Worm (Caenorhabditis elegans) whole organism, midembryonic: ENCODE measurements around the gene F32D1.8.

Experiments used
- T22C8.4 ChIP-seq: fragments of 200-800 bp; sonication (Bioruptor generic); IDR thresholded peaks from 2 replicates; pipeline ENCODE4 v1.3.6; 2022; ENCODE audit warnings: missing genetic modification characterization, missing compliant biosample characterization
- cog-1 ChIP-seq: sonication (generic microtip); optimal IDR thresholded peaks from 2 replicates; lab custom pipeline; 2016; ENCODE audit warnings: missing genetic modification characterization, missing compliant biosample characterization
- flt-1 ChIP-seq: fragments of 200-800 bp; sonication (Bioruptor generic); IDR thresholded peaks from 2 replicates; pipeline ENCODE4 v1.3.6; 2022; ENCODE audit warnings: missing genetic modification characterization, missing compliant biosample characterization
- klf-2 ChIP-seq: fragments of 200-800 bp; sonication (Bioruptor generic); conservative IDR thresholded peaks from 2 replicates; pipeline ENCODE4 v1.3.6; 2022; ENCODE audit warnings: missing genetic modification reagents, missing genetic modification characterization, missing compliant biosample characterization
- med-1 ChIP-seq: sonication (generic microtip); optimal IDR thresholded peaks from 2 replicates; lab custom pipeline; 2017; ENCODE audit warnings: missing genetic modification characterization, mild to moderate bottlenecking, missing compliant biosample characterization, antibody characterized with exemption, missing genetic modification reagents; ENCODE audit not compliant: insufficient read depth
- ref-1 ChIP-seq: fragments of 200-800 bp; sonication (Bioruptor generic); conservative IDR thresholded peaks from 2 replicates; pipeline ENCODE4 v1.3.6; 2022; ENCODE audit warnings: missing genetic modification reagents, missing genetic modification characterization, missing compliant biosample characterization
- tab-1 ChIP-seq: fragments of 200-800 bp; sonication (Bioruptor generic); IDR thresholded peaks from 2 replicates; pipeline ENCODE4 v1.3.6; 2022; ENCODE audit warnings: missing genetic modification characterization, missing compliant biosample characterization
- ztf-23 ChIP-seq: fragments of 200-800 bp; sonication (Bioruptor generic); IDR thresholded peaks from 2 replicates; pipeline ENCODE4 v1.3.6; 2022; ENCODE audit warnings: missing genetic modification reagents, missing genetic modification characterization, missing compliant biosample characterization
- ztf-29 ChIP-seq: fragments of 200-800 bp; sonication (Bioruptor generic); IDR thresholded peaks from 2 replicates; pipeline ENCODE4 v1.3.6; 2022; ENCODE audit warnings: missing genetic modification reagents, missing genetic modification characterization, missing compliant biosample characterization

F32D1.8 gene

DNA sequence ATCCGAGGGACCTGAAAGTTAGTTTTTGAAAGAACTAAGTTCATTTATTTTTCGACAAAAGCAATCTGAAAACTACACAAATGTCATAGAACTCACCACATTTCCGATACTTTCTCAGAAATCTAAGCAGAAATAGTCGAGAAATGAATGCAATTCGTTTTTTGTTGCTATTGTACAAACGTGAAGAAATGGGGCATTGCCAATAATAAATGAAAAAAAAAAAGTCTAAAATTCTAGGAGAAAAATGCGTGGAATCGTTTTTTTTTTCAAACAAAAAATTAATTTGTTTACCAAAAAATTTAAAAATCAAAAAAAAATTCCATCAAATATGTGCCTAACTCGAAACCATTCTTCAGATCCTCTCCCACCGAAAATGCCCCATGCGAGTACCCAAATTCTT lies 34.2 kb upstream of the F32D1.8 start, which contains the start of gene Y47D7A.17:
Y47D7A.17 (minus strand) TSS at position 101 of the 400 bp plus-strand sequence.
- TF ChIP-seq klf-2 (no peak), ref-1 (no peak), flt-1 (GFP tag; lab: Robert Waterston, UW) (no peak)

- TF ChIP-seq ztf-23 (GFP tag; lab: Robert Waterston, UW) (no peak), tab-1 (GFP tag; lab: Robert Waterston, UW) (no peak), ztf-29 (GFP tag; lab: Robert Waterston, UW) (no peak), klf-2 (no peak), cog-1 (tag; lab: Kevin White, UChicago) (no peak), T22C8.4 (GFP tag; lab: Robert Waterston, UW) (no peak), med-1 (GFP tag; lab: Kevin White, UChicago) (no peak), flt-1 (GFP tag; lab: Robert Waterston, UW) (no peak), ref-1 (no peak)
These were observed 33.1 kb upstream of the F32D1.8 start, which contains the start of gene Y47D7A.3 for ce11 chrV:4410643-4411042. TSS of gene Y47D7A.3 (plus strand) at chrV:4410943.

- TF ChIP-seq cog-1 (tag; lab: Kevin White, UChicago) (no peak), med-1 (GFP tag; lab: Kevin White, UChicago) (no peak), ztf-23 (GFP tag; lab: Robert Waterston, UW) (no peak), ref-1 (no peak), T22C8.4 (GFP tag; lab: Robert Waterston, UW) (no peak), klf-2 (no peak), tab-1 (GFP tag; lab: Robert Waterston, UW) (no peak), flt-1 (GFP tag; lab: Robert Waterston, UW) (no peak), ztf-29 (GFP tag; lab: Robert Waterston, UW) (no peak)
These were observed 30.0 kb upstream of the F32D1.8 start, which contains the start of gene nhr-118 for ce11 chrV:4407519-4407918. TSS of gene nhr-118 (plus strand) at chrV:4407819.

DNA sequence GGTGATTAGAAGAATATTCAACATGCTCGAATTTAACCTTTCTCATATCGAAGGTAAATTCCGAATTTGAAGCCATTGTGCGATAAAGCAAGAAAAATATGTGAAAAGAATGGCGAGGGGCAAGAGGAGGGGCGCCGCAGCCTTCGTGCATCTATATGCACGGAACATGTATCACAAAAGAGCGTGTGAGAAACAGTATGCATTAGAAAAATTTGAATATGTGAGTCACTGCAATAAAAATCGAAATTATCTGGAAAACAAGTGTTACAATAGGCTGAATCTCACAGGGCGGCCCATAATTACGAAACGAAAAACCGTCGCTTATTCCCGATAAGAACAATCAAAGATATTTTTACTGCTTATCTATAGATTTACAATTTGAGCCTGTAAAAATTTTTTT lies 24.3 kb upstream of the F32D1.8 start, which contains the start of gene F13A2.5:
F13A2.5 (minus strand) TSS at position 101 of the 400 bp plus-strand sequence.
- TF ChIP-seq ztf-23 (GFP tag; lab: Robert Waterston, UW) = no peak
- TF ChIP-seq cog-1 (tag; lab: Kevin White, UChicago) = no peak
- no peak for TF ChIP-seq T22C8.4 (GFP tag; lab: Robert Waterston, UW)
- no peak for TF ChIP-seq flt-1 (GFP tag; lab: Robert Waterston, UW)
- TF ChIP-seq ztf-29 (GFP tag; lab: Robert Waterston, UW) = no peak
- TF ChIP-seq med-1 (GFP tag; lab: Kevin White, UChicago) = no peak
- no peak for TF ChIP-seq klf-2
- no peak for TF ChIP-seq ref-1
- TF ChIP-seq tab-1 (GFP tag; lab: Robert Waterston, UW) = no peak

- no peak for TF ChIP-seq flt-1 (GFP tag; lab: Robert Waterston, UW)
- TF ChIP-seq klf-2 = no peak
- TF ChIP-seq tab-1 (GFP tag; lab: Robert Waterston, UW) = no peak
- no peak for TF ChIP-seq ztf-29 (GFP tag; lab: Robert Waterston, UW)
- no peak for TF ChIP-seq cog-1 (tag; lab: Kevin White, UChicago)
- no peak for TF ChIP-seq ztf-23 (GFP tag; lab: Robert Waterston, UW)
- TF ChIP-seq med-1 (GFP tag; lab: Kevin White, UChicago) = no peak
- TF ChIP-seq T22C8.4 (GFP tag; lab: Robert Waterston, UW) = no peak
- no peak for TF ChIP-seq ref-1
These were observed 22.6 kb upstream of the F32D1.8 start, which contains the start of gene F13A2.4 for ce11 chrV:4400118-4400517. TSS of gene F13A2.4 (minus strand) at chrV:4400218.

DNA sequence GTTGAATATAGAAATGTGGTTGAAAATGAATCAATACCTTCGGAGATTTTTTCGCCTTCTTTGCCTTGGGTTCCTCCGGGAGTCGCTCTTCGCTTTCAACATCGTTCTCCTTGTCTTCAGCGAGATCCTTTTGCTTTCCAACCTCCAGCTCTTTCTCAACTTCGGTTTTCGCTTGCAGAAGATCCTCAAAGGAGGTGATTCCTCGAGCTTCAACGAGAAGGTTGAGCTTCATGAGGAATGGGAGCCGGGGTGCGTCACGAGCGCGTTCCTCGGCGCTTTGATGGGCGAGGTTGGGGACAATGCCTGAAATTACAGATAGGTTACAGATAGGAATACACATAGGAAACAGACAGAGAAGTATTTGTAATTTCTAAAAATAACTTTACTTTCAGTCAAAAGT lies 21.4 kb upstream of the F32D1.8 start:
- TF ChIP-seq klf-2 = no peak
- TF ChIP-seq ztf-23 (GFP tag; lab: Robert Waterston, UW) = no peak
- TF ChIP-seq med-1 (GFP tag; lab: Kevin White, UChicago) = no peak
- TF ChIP-seq ztf-29 (GFP tag; lab: Robert Waterston, UW) = no peak
- TF ChIP-seq T22C8.4 (GFP tag; lab: Robert Waterston, UW) = no peak
- TF ChIP-seq tab-1 (GFP tag; lab: Robert Waterston, UW) = no peak
- TF ChIP-seq ref-1 = no peak
- no peak for TF ChIP-seq cog-1 (tag; lab: Kevin White, UChicago)
- TF ChIP-seq flt-1 (GFP tag; lab: Robert Waterston, UW) = no peak

- no peak for TF ChIP-seq klf-2
These were observed 20.6 kb upstream of the F32D1.8 start for ce11 chrV:4398127-4398526.

DNA sequence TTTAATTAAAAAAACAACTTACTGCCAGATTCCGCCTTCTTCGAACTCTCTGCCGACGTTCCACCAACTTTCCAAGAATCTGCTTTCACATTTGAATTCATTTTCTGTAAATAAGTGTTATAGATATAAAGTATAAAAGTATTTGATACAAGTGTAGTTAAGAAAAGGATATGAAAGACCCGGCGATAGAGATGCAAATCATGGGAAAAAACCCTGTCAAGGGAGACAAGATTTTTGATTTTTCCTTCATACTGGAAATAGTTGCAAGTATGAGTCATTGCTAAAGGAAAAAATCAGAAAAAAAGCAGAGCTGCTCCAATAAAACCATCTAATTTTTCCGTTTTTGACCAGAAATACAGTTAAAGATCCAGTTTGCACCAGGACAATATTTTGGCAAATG lies 18.7 kb upstream of the F32D1.8 start, which contains the start of gene F13A2.3:
F13A2.3 (minus strand) TSS at position 101 of the 400 bp plus-strand sequence.
- TF ChIP-seq med-1 (GFP tag; lab: Kevin White, UChicago) (no peak), tab-1 (GFP tag; lab: Robert Waterston, UW) (no peak), cog-1 (tag; lab: Kevin White, UChicago) (no peak), ref-1 (no peak), flt-1 (GFP tag; lab: Robert Waterston, UW) (no peak), ztf-23 (GFP tag; lab: Robert Waterston, UW) (no peak), klf-2 (no peak), T22C8.4 (GFP tag; lab: Robert Waterston, UW) (no peak), ztf-29 (GFP tag; lab: Robert Waterston, UW) (no peak)

- TF ChIP-seq med-1 (GFP tag; lab: Kevin White, UChicago) = no peak
- no peak for TF ChIP-seq klf-2
- TF ChIP-seq T22C8.4 (GFP tag; lab: Robert Waterston, UW) = no peak
- no peak for TF ChIP-seq ref-1
- TF ChIP-seq ztf-23 (GFP tag; lab: Robert Waterston, UW) = no peak
- no peak for TF ChIP-seq flt-1 (GFP tag; lab: Robert Waterston, UW)
- TF ChIP-seq tab-1 (GFP tag; lab: Robert Waterston, UW) = no peak
- TF ChIP-seq ztf-29 (GFP tag; lab: Robert Waterston, UW) = no peak
- no peak for TF ChIP-seq cog-1 (tag; lab: Kevin White, UChicago)
These were observed 10.4 kb upstream of the F32D1.8 start for ce11 chrV:4387916-4388315.

DNA sequence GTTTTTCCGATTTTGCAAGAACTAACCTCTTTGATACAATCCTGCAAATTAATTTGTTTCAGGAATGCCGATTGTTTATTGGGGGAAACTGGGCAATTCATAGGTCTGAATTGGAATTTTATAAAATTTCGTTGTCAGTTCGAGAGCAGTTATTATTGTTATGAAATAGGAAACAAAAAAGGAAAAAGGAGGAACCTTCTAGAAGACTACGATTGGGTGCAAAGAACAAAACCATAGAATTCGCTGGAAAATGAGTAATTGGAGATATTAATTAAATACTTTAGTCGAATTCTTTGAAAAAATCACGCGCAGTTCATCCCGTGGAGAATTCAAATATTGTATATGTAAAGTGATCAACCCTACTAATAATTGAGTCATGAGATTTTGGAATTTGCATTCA lies 9.9 kb upstream of the F32D1.8 start, which contains the start of gene F13A2.9:
F13A2.9 (minus strand) TSS at position 101 of the 400 bp plus-strand sequence.
- TF ChIP-seq ztf-29 (GFP tag; lab: Robert Waterston, UW) (no peak), klf-2 (no peak), med-1 (GFP tag; lab: Kevin White, UChicago) (no peak), T22C8.4 (GFP tag; lab: Robert Waterston, UW) (no peak), tab-1 (GFP tag; lab: Robert Waterston, UW) (no peak), flt-1 (GFP tag; lab: Robert Waterston, UW) (no peak), ref-1 (no peak), cog-1 (tag; lab: Kevin White, UChicago) (no peak), ztf-23 (GFP tag; lab: Robert Waterston, UW) (no peak)
